Worm (Caenorhabditis elegans): ENCODE data around the gene attf-2.

DNA sequence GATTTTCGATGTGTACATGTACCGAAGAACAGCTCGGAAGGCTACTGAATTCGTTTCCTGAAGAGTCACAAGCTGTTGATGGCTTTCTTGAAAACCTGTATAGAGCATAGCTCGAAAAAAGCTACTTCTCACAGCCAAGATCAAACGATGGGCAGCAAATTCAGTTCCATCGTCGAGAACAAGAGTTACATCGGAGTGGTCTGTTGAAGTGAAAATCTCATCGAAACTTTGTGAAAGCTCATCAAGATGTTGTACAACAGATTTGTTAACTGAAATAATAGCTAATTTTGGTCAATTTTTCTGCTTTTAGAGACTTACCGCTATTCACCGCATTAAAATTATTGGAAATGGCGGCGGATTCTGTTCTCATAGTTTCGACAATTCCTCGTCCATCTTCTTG lies 40.8 kb upstream of the attf-2 start:
- no peak for TF ChIP-seq ama-1 (optimal IDR thresholded peaks at IDR 0.05)
- no peak for TF ChIP-seq flt-1 (GFP tag; IDR thresholded peaks at IDR 0.05)
- no peak for TF ChIP-seq tbx-37 (GFP tag; conservative IDR thresholded peaks at IDR 0.05)

Data from whole organism, early embryonic.